Fruit fly (Drosophila melanogaster) Kc167 (cell line): ENCODE measurements around the gene Rox8.
A peak's percentile ranks its signal among the peaks of the same experiment; 100 is the strongest.

Experiments
- Myc ChIP-seq: fragments of >200 bp; optimal IDR thresholded peaks from 2 replicates; lab custom pipeline; 2017; ENCODE audit warnings: missing external identifiers
- Sin3A ChIP-seq: fragments of >200 bp; optimal IDR thresholded peaks from 2 replicates; lab custom pipeline; 2018; ENCODE audit warnings: missing external identifiers
- h ChIP-seq: fragments of >200 bp; optimal IDR thresholded peaks from 3 replicates; lab custom pipeline; 2018; ENCODE audit warnings: missing external identifiers
- insv ChIP-seq: fragments of >200 bp; optimal IDR thresholded peaks from 3 replicates; lab custom pipeline; 2018; ENCODE audit warnings: missing external identifiers
- psq ChIP-seq: fragments of >200 bp; optimal IDR thresholded peaks from 2 replicates; lab custom pipeline; 2017; ENCODE audit warnings: missing external identifiers
- ttk ChIP-seq: sonication (Bioruptor generic); optimal IDR thresholded peaks from 2 replicates; lab custom pipeline; 2017; ENCODE audit warnings: missing external identifiers

Rox8 gene

dm6 chr3R:24047998-24048511, at the start of gene Rox8:
TSS of gene Rox8 (minus strand) at chr3R:24048265.
- TF ChIP-seq ttk (lab: Kevin White, UChicago) (no peak), psq (lab: Kevin White, UChicago) (peak; percentile 6)

dm6 chr3R:24093430-24093829, 45.4 kb upstream of the Rox8 start:
- no peak for TF ChIP-seq Myc (lab: Kevin White, UChicago)
- no peak for TF ChIP-seq h (lab: Kevin White, UChicago)
- no peak for TF ChIP-seq insv (lab: Kevin White, UChicago)
- TF ChIP-seq ttk (lab: Kevin White, UChicago) = no peak
- no peak for TF ChIP-seq Sin3A
- no peak for TF ChIP-seq psq (lab: Kevin White, UChicago)

dm6 chr3R:24092590-24093151, 44.6 kb upstream of the Rox8 start:
- TF ChIP-seq insv (lab: Kevin White, UChicago) (no peak), Sin3A (no peak), h (lab: Kevin White, UChicago) (no peak), psq (lab: Kevin White, UChicago) (no peak), Myc (lab: Kevin White, UChicago) (no peak), ttk (lab: Kevin White, UChicago) (no peak)

- no peak for TF ChIP-seq Sin3A
- TF ChIP-seq insv (lab: Kevin White, UChicago) = no peak
- TF ChIP-seq psq (lab: Kevin White, UChicago) = no peak
- TF ChIP-seq ttk (lab: Kevin White, UChicago) = no peak
- no peak for TF ChIP-seq h (lab: Kevin White, UChicago)
- TF ChIP-seq Myc (lab: Kevin White, UChicago) = no peak
Measured at dm6 chr3R:24091653-24092052, 43.6 kb upstream of the Rox8 start.

dm6 chr3R:24090143-24090542, 42.1 kb upstream of the Rox8 start:
- TF ChIP-seq Myc (lab: Kevin White, UChicago) (no peak), h (lab: Kevin White, UChicago) (no peak), psq (lab: Kevin White, UChicago) (no peak), ttk (lab: Kevin White, UChicago) (no peak), insv (lab: Kevin White, UChicago) (no peak), Sin3A (no peak)

- TF ChIP-seq Sin3A (no peak), insv (lab: Kevin White, UChicago) (no peak)
Measured at dm6 chr3R:24084975-24085374, 36.9 kb upstream of the Rox8 start.

dm6 chr3R:24079613-24080012, 31.5 kb upstream of the Rox8 start:
- no peak for TF ChIP-seq Myc (lab: Kevin White, UChicago)
- no peak for TF ChIP-seq insv (lab: Kevin White, UChicago)
- TF ChIP-seq psq (lab: Kevin White, UChicago) = no peak
- TF ChIP-seq h (lab: Kevin White, UChicago) = no peak
- TF ChIP-seq Sin3A = no peak

dm6 chr3R:24079110-24079509, 31.0 kb upstream of the Rox8 start:
- TF ChIP-seq insv (lab: Kevin White, UChicago) = no peak
- TF ChIP-seq ttk (lab: Kevin White, UChicago) = no peak
- no peak for TF ChIP-seq Myc (lab: Kevin White, UChicago)
- TF ChIP-seq psq (lab: Kevin White, UChicago) = no peak
- TF ChIP-seq Sin3A = no peak
- TF ChIP-seq h (lab: Kevin White, UChicago) = no peak

- TF ChIP-seq h (lab: Kevin White, UChicago) (no peak), ttk (lab: Kevin White, UChicago) (no peak), Sin3A (no peak), psq (lab: Kevin White, UChicago) (no peak), insv (lab: Kevin White, UChicago) (no peak), Myc (lab: Kevin White, UChicago) (no peak)
Measured at dm6 chr3R:24073703-24074102, 25.6 kb upstream of the Rox8 start.

dm6 chr3R:24069965-24070364, 21.9 kb upstream of the Rox8 start:
- TF ChIP-seq ttk (lab: Kevin White, UChicago) (no peak), insv (lab: Kevin White, UChicago) (no peak), Myc (lab: Kevin White, UChicago) (no peak), h (lab: Kevin White, UChicago) (no peak), psq (lab: Kevin White, UChicago) (no peak), Sin3A (no peak)

- TF ChIP-seq Sin3A (no peak), insv (lab: Kevin White, UChicago) (no peak), psq (lab: Kevin White, UChicago) (no peak), Myc (lab: Kevin White, UChicago) (no peak)
Measured at dm6 chr3R:24068830-24069229, 20.8 kb upstream of the Rox8 start.

- no peak for TF ChIP-seq Myc (lab: Kevin White, UChicago)
- no peak for TF ChIP-seq insv (lab: Kevin White, UChicago)
- TF ChIP-seq Sin3A = no peak
- TF ChIP-seq psq (lab: Kevin White, UChicago) = no peak
- TF ChIP-seq h (lab: Kevin White, UChicago) = no peak
- TF ChIP-seq ttk (lab: Kevin White, UChicago) = no peak
Measured at dm6 chr3R:24065718-24066117, 17.7 kb upstream of the Rox8 start.

- TF ChIP-seq h (lab: Kevin White, UChicago) (no peak), Sin3A (no peak), psq (lab: Kevin White, UChicago) (no peak), Myc (lab: Kevin White, UChicago) (no peak), ttk (lab: Kevin White, UChicago) (no peak), insv (lab: Kevin White, UChicago) (no peak)
Measured at dm6 chr3R:24058041-24058440, 10.0 kb upstream of the Rox8 start, which contains the start of gene SMC1. TSS of gene SMC1 (plus strand) at chr3R:24058287.
